Worm (Caenorhabditis elegans) whole organism, dauer: ENCODE results near the gene cdc-37.
"Not testable (repeated sequence)": the region's sequence is repeated elsewhere in the genome, so short reads cannot be mapped to it uniquely, and the experiment has no call there.

Experiments
- unc-62 ChIP-seq: sonication (generic microtip); optimal IDR thresholded peaks from 2 replicates; lab custom pipeline; 2017; ENCODE audit warnings: missing biosample characterization, missing genetic modification reagents, missing genetic modification characterization

The cdc-37 gene

DNA sequence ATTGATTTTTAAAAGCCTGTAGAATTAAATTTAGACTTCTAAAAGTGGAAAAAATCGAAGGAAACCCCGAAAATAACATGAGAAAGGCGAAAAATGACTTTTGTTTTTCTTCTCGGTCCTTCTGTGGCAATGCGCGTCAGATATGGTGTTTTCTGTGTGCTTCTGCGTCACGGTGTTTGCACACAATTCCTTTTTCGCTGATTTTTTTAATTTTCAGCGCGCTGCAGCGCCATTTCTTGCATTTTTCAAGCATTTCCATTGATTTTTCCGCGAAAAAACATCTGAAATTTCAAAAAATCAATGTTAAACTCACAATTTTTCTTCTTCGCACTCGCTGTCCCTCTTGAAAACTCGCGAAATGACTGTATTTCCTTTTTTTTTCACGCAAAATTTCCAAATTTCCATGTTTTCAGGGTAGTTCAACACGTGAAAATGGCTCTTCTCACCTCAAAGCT is at the start of gene cdc-37, which contains the start of gene W08F4.3:
TSS of gene cdc-37 (minus strand) at position 405 of the 455 bp plus-strand sequence.
TSS of gene W08F4.3 (plus strand) at position 414 of the 455 bp plus-strand sequence.
- TF ChIP-seq unc-62, result no peak

DNA sequence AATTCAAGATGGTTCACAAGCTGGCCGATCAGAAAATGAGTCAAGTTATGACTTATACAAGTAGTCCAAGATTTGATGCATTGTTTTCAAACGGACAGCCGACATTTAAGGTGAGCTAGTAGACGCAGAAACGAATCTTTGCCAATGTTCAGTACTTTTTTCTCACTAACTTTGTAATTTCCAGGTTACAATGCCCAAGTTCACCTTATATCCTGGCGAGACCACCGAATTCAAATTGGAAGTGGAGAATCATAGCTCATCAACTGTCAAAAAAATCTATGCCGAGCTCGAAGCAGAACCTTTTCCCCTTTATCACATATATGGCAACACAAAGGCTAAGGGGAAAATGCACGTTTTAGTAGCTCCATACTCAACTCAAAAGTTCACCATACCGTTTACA is 47.5 kb upstream of the cdc-37 start:
- TF ChIP-seq unc-62, result no peak

DNA sequence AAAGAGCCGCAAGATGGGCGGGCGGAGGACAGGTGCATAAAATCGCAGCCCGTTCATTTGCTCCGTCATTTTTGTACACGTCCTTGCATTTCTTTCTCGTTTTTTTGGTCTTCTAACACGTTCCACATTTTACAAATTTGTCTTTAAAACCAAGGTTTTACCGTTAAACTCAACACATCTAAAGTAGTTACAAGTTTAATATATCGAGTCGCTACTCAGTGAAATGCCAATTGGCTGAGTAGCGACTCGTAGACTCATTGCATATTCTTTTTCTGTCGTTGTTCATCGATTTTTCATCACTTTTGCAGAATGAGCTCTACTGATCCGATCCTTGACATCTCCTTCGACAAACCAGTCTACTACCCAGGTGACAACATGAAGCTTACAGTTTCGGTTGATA is 46.8 kb upstream of the cdc-37 start, which contains the start of gene arrd-1:
TSS of gene arrd-1 (plus strand) at position 301 of the 400 bp plus-strand sequence.
- TF ChIP-seq unc-62, result no peak

DNA sequence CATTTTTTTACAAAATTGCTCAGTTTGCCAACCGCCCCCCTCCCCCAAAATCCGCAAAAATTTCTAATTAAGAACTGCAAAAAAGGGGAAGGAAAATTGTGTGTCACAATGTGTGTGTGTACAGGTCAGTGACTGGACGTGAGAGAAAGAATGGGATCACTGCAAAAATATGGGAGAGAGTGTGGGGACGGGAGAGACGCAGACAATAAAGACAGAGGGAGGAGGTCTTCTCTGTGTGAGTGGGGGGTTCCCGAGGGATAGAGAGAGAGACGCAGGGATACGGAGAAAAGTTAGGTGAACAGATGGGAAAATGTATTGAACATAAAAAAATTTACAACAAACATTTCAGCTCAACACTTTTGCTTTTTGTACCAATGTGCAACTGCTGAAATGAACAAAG is 45.5 kb upstream of the cdc-37 start:
- TF ChIP-seq unc-62, result no peak

DNA sequence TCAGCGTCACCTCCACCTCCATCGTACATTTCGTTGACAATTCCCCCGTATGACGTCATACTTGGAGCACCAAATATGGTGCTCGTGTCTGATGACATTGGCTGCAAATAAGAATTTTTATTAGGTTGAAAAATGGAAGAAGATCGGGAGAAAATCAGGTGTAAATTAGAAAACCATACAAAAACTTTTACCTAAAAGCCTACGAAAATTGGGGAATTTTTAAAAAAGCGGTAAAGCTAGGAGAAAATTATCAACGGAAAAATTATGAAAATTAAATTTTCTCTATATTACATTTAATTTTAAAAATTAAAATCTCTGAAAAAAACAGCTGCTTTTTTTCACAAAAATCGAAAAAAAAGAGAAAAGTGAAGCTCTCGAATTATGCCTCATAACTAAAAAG is 44.0 kb upstream of the cdc-37 start, which contains the start of gene T04B8.5:
TSS of gene T04B8.5 (minus strand) at position 101 of the 400 bp plus-strand sequence.
- no peak for TF ChIP-seq unc-62

DNA sequence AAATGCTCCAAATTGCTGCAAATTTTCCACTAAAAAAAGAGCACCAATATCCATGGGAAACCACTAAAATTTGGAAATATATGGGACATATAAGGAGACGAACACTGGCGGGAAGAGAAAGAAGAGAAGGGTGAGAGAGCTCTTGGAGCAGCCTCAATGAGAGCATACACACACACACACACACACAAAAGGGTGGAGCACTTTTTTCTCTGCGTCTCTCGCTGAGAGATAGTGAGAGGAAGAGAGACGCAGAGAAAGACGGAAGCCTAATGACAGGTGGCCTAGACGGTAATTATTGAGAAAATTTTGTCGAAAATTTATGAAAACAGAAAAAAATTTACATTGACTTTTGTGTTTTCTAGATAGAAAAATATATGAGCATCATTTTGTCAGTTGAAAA is 42.1 kb upstream of the cdc-37 start:
- no peak for TF ChIP-seq unc-62

DNA sequence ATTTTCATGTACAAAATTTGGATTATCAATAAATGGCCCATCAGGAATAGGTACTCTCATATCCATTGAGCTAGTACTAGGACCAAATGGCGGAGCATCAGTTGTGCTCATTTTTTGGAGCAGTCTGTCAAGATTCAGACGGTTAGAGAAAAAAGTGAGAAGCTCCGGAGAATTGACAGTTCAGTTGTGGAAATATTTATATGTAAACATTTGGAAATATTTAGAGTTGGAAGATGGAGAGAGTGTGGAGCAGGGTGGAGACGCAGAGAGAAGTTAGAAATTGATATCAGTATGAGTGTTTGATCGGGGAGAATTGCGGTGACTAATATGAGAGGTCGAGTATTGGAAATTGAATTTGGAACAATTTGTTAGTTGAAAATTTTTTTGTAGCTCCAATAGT is 40.7 kb upstream of the cdc-37 start:
- TF ChIP-seq unc-62, result no peak

DNA sequence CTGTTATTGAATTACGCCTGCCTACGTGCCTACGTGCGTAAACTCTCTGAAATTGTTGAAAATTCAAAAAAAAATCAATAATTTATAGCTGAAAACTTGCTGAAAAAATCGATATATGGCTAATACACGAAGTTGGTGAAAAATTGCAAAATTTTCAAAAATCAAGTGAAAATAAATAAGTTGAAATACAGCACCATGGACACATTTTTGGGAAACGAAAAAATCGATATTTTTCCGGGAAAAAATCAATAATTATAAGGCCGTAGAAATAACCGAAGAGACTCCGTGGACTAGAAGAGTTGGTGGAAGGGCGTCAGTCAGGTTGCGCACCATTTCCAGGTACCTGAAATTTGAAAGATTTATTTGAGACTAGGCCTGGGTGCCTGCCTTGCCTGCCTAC is 34.3 kb upstream of the cdc-37 start:
- no peak for TF ChIP-seq unc-62

DNA sequence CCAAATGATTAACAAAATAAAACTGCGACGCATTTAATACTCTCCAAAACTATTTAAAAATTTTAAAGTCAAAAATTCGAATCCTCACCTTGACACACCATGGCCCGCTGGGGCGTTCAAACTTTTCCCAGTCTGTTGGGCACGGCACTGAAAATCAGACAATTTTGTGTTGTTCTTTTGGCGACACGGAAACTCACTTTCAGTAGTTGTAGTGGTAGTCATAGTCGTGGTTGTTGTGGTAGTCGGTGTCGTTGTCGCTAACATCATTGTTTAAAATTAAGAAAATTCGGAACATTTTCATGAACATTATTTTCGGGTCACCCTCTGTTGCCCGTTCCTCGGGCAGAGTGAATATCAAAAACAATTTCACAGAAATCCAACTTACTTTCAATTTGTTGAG is 32.0 kb upstream of the cdc-37 start, which contains the start of gene clec-118:
TSS of gene clec-118 (minus strand) at position 101 of the 400 bp plus-strand sequence.
- not testable (repeated sequence) for TF ChIP-seq unc-62

DNA sequence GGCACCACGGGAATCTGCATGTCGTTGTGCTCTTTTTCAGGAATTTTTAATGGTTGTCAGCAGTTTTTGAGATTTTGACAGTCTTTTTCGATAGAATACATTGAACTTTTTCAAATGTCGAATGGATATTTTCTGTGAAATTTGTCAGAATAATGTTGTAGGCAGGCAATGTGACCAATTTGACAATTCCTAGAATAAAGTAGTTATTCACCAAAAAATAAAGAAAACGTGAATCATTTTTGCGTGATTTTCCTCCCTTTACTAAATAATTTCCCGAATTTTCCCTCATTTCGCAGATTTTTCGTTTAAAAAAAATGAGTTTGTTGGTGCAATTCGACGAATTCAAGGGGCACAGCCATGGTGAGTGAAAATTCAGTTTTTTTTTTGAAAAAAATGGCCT is 28.4 kb upstream of the cdc-37 start, which contains the start of gene W04H10.1:
TSS of gene W04H10.1 (plus strand) at position 301 of the 400 bp plus-strand sequence.
- no peak for TF ChIP-seq unc-62

DNA sequence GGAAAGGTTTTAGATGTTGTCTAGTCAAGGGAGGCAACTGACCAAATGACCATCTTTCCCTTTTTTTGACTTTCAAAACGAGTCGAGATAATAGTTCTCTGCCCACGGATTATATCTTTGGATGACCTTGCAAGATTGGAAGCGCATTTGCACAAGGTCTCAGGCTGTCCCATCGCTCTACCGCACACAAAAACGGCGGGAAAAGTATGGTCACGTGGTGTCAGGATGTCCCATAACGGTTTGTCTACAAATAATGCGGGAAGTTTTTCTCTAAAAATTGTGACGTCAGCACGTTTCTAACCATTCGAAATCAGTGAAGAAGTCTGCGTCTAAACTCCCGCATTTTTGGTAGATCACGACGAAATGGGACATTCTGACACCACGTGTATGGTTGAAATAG is 27.9 kb upstream of the cdc-37 start, which contains the start of gene W04H10.6:
TSS of gene W04H10.6 (minus strand) at position 101 of the 400 bp plus-strand sequence.
- TF ChIP-seq unc-62, result no peak

DNA sequence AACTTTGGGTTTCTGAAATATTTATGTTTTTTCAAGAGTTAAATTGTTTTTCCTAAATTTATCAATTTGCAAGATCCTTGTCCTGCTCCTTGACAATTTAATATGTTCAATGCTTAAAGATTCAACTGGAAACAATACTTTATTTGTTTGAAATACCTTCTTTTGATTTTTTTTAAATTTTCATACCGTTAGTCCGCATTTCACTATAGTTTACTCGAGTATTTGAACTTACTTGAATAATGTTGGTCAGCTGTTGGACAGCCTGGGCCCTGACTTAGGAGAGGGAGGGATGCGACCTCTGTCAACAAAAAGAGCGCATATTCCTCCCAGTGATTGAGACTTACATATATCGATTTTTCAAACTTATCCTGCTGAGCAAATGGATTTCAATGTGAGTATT is 25.6 kb upstream of the cdc-37 start, which contains the start of gene W04H10.5:
TSS of gene W04H10.5 (plus strand) at position 301 of the 400 bp plus-strand sequence.
- TF ChIP-seq unc-62, result no peak

DNA sequence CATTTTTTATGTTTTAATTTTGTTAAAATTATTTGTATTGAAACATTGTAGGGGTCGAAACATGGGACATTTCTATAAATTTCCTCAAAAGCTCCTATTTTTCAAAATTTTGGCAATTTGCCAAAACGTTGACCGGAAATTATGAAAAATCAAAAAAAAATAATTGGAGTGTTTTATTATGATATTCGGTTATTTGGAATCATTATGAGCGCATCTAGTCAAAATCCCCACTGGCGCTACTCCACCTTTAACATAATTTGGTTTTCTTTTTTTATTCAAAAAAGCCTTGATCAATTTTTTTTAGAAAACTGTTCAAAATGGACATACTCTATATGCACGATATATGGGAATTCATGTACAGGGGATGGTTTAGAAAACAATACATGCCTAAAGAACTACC is 24.9 kb upstream of the cdc-37 start, which contains the start of gene W04H10.2:
TSS of gene W04H10.2 (plus strand) at position 301 of the 400 bp plus-strand sequence.
- TF ChIP-seq unc-62, result no peak

DNA sequence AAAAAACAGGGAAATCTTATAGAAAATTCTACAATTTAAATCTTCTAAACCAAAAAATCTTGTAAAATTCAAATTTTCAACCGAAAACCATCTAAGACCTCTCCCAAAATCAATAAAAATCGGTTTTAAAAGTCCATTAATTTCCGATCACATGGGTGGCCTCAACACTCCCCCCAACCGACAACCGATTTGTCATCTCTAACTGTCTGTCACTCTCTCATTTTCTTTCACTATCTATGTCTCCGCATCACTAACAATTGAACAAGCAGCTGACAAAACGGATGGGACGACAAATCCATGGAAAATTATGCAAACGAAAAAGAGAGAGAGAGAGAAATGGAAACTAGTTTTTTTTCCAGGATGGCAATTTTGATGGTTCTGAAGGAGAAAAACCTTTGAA is 22.6 kb upstream of the cdc-37 start:
- TF ChIP-seq unc-62, result no peak

DNA sequence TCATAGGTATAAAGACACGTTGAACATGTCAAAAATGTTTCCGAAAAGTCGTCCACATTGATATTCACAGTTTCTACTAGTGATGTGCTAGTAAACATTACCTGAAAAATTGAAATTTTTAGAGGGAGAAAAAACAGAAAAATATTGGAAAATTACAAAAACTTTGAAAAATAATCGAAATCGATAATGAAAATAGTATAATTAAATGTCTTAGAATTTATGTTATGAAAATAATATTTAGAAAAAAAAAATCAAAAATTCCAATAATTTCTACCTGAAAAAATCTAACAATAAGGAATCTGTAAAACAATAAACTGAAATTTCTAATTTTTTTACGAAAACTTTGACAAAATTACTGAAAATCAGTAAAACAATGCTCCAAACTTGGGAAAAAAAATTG is 21.6 kb upstream of the cdc-37 start, which contains the start of gene nhl-3:
TSS of gene nhl-3 (minus strand) at position 101 of the 400 bp plus-strand sequence.
- no peak for TF ChIP-seq unc-62

DNA sequence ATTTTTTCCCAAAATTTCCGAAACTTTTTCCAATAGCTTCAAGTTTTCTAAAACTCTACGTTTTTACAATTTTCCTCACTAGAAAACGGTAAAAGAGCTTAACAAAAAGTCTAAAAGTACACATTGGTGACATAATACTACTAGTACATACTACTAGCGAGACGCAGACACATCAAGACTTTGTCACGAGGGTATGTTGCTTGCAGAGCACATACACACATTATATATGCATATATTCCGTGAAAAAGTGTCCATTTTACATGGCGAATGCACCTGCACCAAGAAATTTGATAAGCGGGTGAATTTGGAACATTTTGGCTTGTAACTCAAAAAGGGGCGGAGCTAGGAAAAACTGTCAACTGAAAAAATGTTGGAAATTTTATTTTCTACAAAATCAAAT is 20.9 kb upstream of the cdc-37 start:
- TF ChIP-seq unc-62, result no peak

DNA sequence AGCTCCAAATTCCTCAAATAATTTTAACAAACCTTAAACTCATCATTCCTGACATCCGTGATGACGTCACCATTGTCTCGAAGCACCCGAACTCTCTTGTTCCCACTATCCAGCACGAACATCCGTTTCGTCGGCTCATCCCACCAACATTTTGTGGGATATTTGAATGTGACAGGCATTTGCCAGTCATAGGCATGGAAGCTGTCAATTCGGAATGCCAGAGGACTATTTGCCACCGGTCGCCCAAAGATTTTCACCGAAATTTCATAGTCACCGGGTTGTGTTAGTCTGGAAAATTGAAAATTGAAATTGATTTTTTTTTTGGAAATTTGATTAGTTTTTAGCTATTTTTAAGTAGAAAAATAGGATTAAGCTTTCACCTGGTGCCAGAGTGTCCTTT is 16.3 kb upstream of the cdc-37 start:
- TF ChIP-seq unc-62, result no peak

DNA sequence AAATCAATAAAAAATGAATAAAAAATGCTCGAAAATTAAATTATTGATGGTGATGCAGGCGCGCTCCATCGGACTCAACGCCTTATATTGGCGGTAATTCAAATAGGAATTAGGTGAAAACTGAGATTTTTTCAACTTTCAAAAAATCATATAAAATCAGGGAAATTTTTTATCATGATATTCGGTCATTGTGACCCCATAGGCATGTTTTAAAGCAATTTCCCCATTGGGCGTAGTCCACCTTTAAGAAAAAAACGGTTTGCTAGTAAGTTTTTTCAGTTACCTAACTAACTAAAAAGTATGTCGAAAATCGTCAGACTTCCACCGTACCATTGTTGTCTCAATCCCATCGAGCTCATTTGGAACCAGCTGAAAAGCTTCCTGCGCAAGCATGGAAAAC is 12.8 kb upstream of the cdc-37 start, which contains the start of gene W08F4.1:
TSS of gene W08F4.1 (plus strand) at position 301 of the 400 bp plus-strand sequence.
- TF ChIP-seq unc-62, result not testable (repeated sequence)
